Fruit fly (Drosophila melanogaster): ENCODE measurements around the gene CG15628.

Gene CG15628

dm6 chr2L:4818056-4818455 lies 3.5 kb upstream of the CG15628 start, which contains the start of gene CG3225 (continued):
- TF ChIP-seq C15 (GFP tag; IDR thresholded peaks at IDR 0.05), result no peak
- TF ChIP-seq CG7745 (tag; optimal IDR thresholded peaks at IDR 0.05), result no peak
- TF ChIP-seq btn (GFP tag; optimal IDR thresholded peaks at IDR 0.05), result no peak
- peak; percentile 22; the same call in 1 of the 2 replicates for TF ChIP-seq bbx (GFP tag; IDR thresholded peaks at IDR 0.05; ENCODE audit: partially characterized antibody)

- no peak for TF ChIP-seq tgo (GFP tag; IDR thresholded peaks at IDR 0.05)
- TF ChIP-seq Med (GFP tag), result peak; percentile 53
- peak; percentile 23 for TF ChIP-seq CG2120 (GFP tag; optimal IDR thresholded peaks at IDR 0.05)
- no peak for TF ChIP-seq tap (tag; optimal IDR thresholded peaks at IDR 0.05)
- TF ChIP-seq CG13624 (GFP tag; optimal IDR thresholded peaks at IDR 0.05), result no peak
- TF ChIP-seq sd (tag; optimal IDR thresholded peaks at IDR 0.05), result no peak
- TF ChIP-seq CG17829 (tag; optimal IDR thresholded peaks at IDR 0.05), result no peak
- TF ChIP-seq CG11456 (GFP tag; IDR thresholded peaks at IDR 0.05), result no peak
- no peak for TF ChIP-seq chinmo (GFP tag; IDR thresholded peaks at IDR 0.05; ENCODE audit: partially characterized antibody)
- no peak for TF ChIP-seq CG3838 (GFP tag; optimal IDR thresholded peaks at IDR 0.05)
- TF ChIP-seq NC2α (GFP tag; optimal IDR thresholded peaks at IDR 0.05), result no peak
- TF ChIP-seq zfh1 (GFP tag; IDR thresholded peaks at IDR 0.05), result 0 out of 3 replicates have a peak, but pooled peaks have one; percentile 22
- TF ChIP-seq cg (GFP tag; optimal IDR thresholded peaks at IDR 0.05), result no peak
- no peak for TF ChIP-seq Adf1 (GFP tag; IDR thresholded peaks at IDR 0.05)
- no peak for TF ChIP-seq gcm2 (GFP tag; optimal IDR thresholded peaks at IDR 0.05)
- no peak for TF ChIP-seq CG12942 (GFP tag; optimal IDR thresholded peaks at IDR 0.05)
- no peak for TF ChIP-seq Nf-YB (GFP tag; optimal IDR thresholded peaks at IDR 0.05)
- peak; percentile 11; the same call in 1 of the 3 replicates for TF ChIP-seq ci (GFP tag; IDR thresholded peaks at IDR 0.05)
- no peak for TF ChIP-seq CG17612 (GFP tag; IDR thresholded peaks at IDR 0.05)
- TF ChIP-seq prd (optimal IDR thresholded peaks at IDR 0.05), result no peak
- TF ChIP-seq prd (GFP tag; IDR thresholded peaks at IDR 0.05), result 0 out of 3 replicates have a peak, but pooled peaks have one; percentile 21
- TF ChIP-seq pnt (GFP tag; optimal IDR thresholded peaks at IDR 0.05), result no peak
- TF ChIP-seq trh (GFP tag; optimal IDR thresholded peaks at IDR 0.05), result no peak
- TF ChIP-seq ranshi (GFP tag; IDR thresholded peaks at IDR 0.05), result 0 out of 2 replicates have a peak, but pooled peaks have one; percentile 37
- no peak for TF ChIP-seq CG10366 (GFP tag; IDR thresholded peaks at IDR 0.05)
- no peak for TF ChIP-seq slou (GFP tag; optimal IDR thresholded peaks at IDR 0.05)
- 0 out of 3 replicates have a peak, but pooled peaks have one; percentile 7 for TF ChIP-seq row (GFP tag; IDR thresholded peaks at IDR 0.05)
- TF ChIP-seq da (GFP tag; optimal IDR thresholded peaks at IDR 0.05), result no peak
- no peak for TF ChIP-seq insv (GFP tag; optimal IDR thresholded peaks at IDR 0.05)
Measured at dm6 chr2L:4819995-4820394, 1.6 kb upstream of the CG15628 start.

- TF ChIP-seq jigr1 (GFP tag; IDR thresholded peaks at IDR 0.05) (peak; percentile 43; the same call in 1 of the 3 replicates), ssp (GFP tag; IDR thresholded peaks at IDR 0.05) (no peak; the same call in 1 of the 2 replicates), CG3163 (GFP tag; optimal IDR thresholded peaks at IDR 0.05) (no peak), CG4617 (GFP tag; optimal IDR thresholded peaks at IDR 0.05; ENCODE audit: borderline replicate concordance) (peak; percentile 25), ase (GFP tag; IDR thresholded peaks at IDR 0.05) (no peak; the same call in 2 of the 3 replicates), dmrt11E (tag; optimal IDR thresholded peaks at IDR 0.05) (peak; percentile 59), fd64A (GFP tag; optimal IDR thresholded peaks at IDR 0.05) (peak; percentile 17), Ptx1 (GFP tag; IDR thresholded peaks at IDR 0.05) (peak; percentile 43), pan (optimal IDR thresholded peaks at IDR 0.05) (no peak), pan (GFP tag; optimal IDR thresholded peaks at IDR 0.05 in 1 of 2, IDR thresholded peaks at IDR 0.05 in 1 of 2) (peak in 1 of 2 experiments; percentile 16), HmgZ (tag; optimal IDR thresholded peaks at IDR 0.05) (peak; percentile 46), CG12299 (tag; optimal IDR thresholded peaks at IDR 0.05) (no peak), sna (GFP tag; IDR thresholded peaks at IDR 0.05; ENCODE audit: partially characterized antibody) (no peak), luna (GFP tag; optimal IDR thresholded peaks at IDR 0.05) (no peak), Hr78 (GFP tag; optimal IDR thresholded peaks at IDR 0.05) (peak in 1 of 2 experiments; percentile 21), NC2β (GFP tag; optimal IDR thresholded peaks at IDR 0.05) (peak; percentile 15)
Measured at dm6 chr2L:4820448-4821318, 891 bp upstream of the CG15628 start.
